Worm (Caenorhabditis elegans): ENCODE data around the gene kbp-2.

Gene kbp-2

ce11 chrIII:4903784-4904183, at the start of gene kbp-2:
kbp-2 (minus strand) TSS chrIII:4903884.
- TF ChIP-seq ces-1 (GFP tag; optimal IDR thresholded peaks at IDR 0.05) = no peak
- no peak for TF ChIP-seq dsc-1 (tag; optimal IDR thresholded peaks at IDR 0.05)
- no peak for TF ChIP-seq nhr-47 (tag; optimal IDR thresholded peaks at IDR 0.05)
- no peak for TF ChIP-seq grh-1 (GFP tag; IDR thresholded peaks at IDR 0.05)
- TF ChIP-seq aly-2 (tag; optimal IDR thresholded peaks at IDR 0.05) = no peak
- no peak for TF ChIP-seq nhr-12 (tag; optimal IDR thresholded peaks at IDR 0.05)

ce11 chrIII:4952970-4953369, 49.3 kb upstream of the kbp-2 start:
- no peak for TF ChIP-seq elt-2 (tag; optimal IDR thresholded peaks at IDR 0.05)
- no peak for TF ChIP-seq blmp-1 (tag; optimal IDR thresholded peaks at IDR 0.05)
- TF ChIP-seq efl-1 (optimal IDR thresholded peaks at IDR 0.05) = no peak
- TF ChIP-seq efl-1 (GFP tag; optimal IDR thresholded peaks at IDR 0.05 in 1 of 2) = no peak
- no peak for TF ChIP-seq unc-62 (GFP tag; optimal IDR thresholded peaks at IDR 0.05)
- TF ChIP-seq skn-1 (tag; optimal IDR thresholded peaks at IDR 0.05) = no peak
- TF ChIP-seq egl-27 (tag; optimal IDR thresholded peaks at IDR 0.05) = no peak
- no peak for TF ChIP-seq sup-37 (GFP tag; optimal IDR thresholded peaks at IDR 0.05)
- no peak for TF ChIP-seq ets-5 (GFP tag; IDR thresholded peaks at IDR 0.05)
- TF ChIP-seq ceh-8 (GFP tag; optimal IDR thresholded peaks at IDR 0.05) = no peak
- TF ChIP-seq aha-1 (tag; optimal IDR thresholded peaks at IDR 0.05) = no peak
- no peak for TF ChIP-seq unc-86 (tag; optimal IDR thresholded peaks at IDR 0.05)
- TF ChIP-seq lin-13 (GFP tag; optimal IDR thresholded peaks at IDR 0.05) = no peak
- no peak for TF ChIP-seq jun-1 (tag; optimal IDR thresholded peaks at IDR 0.05)
- TF ChIP-seq lin-14 (GFP tag; optimal IDR thresholded peaks at IDR 0.05) = no peak
- TF ChIP-seq unc-98 (GFP tag; IDR thresholded peaks at IDR 0.05) = no peak

ce11 chrIII:4951824-4952223, 48.1 kb upstream of the kbp-2 start, which contains the start of gene flh-2:
flh-2 (plus strand) TSS chrIII:4952124.
- no peak for TF ChIP-seq ama-1 (optimal IDR thresholded peaks at IDR 0.05)
- no peak for TF ChIP-seq hpl-2 (GFP tag; optimal IDR thresholded peaks at IDR 0.05)
- TF ChIP-seq nhr-76 (tag; optimal IDR thresholded peaks at IDR 0.05) = no peak
- TF ChIP-seq tlp-1 (tag; optimal IDR thresholded peaks at IDR 0.05) = no peak
- no peak for TF ChIP-seq xbp-1 (tag; optimal IDR thresholded peaks at IDR 0.05)
- no peak for TF ChIP-seq ces-1 (GFP tag; optimal IDR thresholded peaks at IDR 0.05)
- TF ChIP-seq unc-62 (GFP tag; optimal IDR thresholded peaks at IDR 0.05) = no peak
- TF ChIP-seq tbx-2 (tag; optimal IDR thresholded peaks at IDR 0.05) = no peak
- no peak for TF ChIP-seq aly-2 (tag; optimal IDR thresholded peaks at IDR 0.05)
- no peak for TF ChIP-seq mdl-1 (tag; optimal IDR thresholded peaks at IDR 0.05)
- TF ChIP-seq isw-1 (GFP tag; IDR thresholded peaks at IDR 0.05) = no peak
- TF ChIP-seq lin-14 (GFP tag; optimal IDR thresholded peaks at IDR 0.05) = no peak
- TF ChIP-seq egl-27 (tag; optimal IDR thresholded peaks at IDR 0.05) = no peak
- TF ChIP-seq lir-3 (tag; optimal IDR thresholded peaks at IDR 0.05; ENCODE audit: poor library complexity) = no peak
- TF ChIP-seq swsn-7 (tag; optimal IDR thresholded peaks at IDR 0.05) = no peak
- no peak for TF ChIP-seq ceh-63 (GFP tag; optimal IDR thresholded peaks at IDR 0.05)

ce11 chrIII:4951210-4951609, 47.5 kb upstream of the kbp-2 start:
- TF ChIP-seq ets-5 (GFP tag; IDR thresholded peaks at IDR 0.05) = no peak
- TF ChIP-seq aly-2 (tag; optimal IDR thresholded peaks at IDR 0.05) = no peak
- TF ChIP-seq efl-3 (GFP tag; optimal IDR thresholded peaks at IDR 0.05) = no peak
- TF ChIP-seq C34B4.2 (tag; optimal IDR thresholded peaks at IDR 0.05) = no peak
- TF ChIP-seq unc-130 (tag; optimal IDR thresholded peaks at IDR 0.05) = no peak
- TF ChIP-seq rnt-1 (tag; optimal IDR thresholded peaks at IDR 0.05) = no peak

ce11 chrIII:4950345-4950744, 46.7 kb upstream of the kbp-2 start:
- no peak for TF ChIP-seq elt-3 (tag; optimal IDR thresholded peaks at IDR 0.05)
- TF ChIP-seq nhr-237 (tag; optimal IDR thresholded peaks at IDR 0.05) = no peak
- TF ChIP-seq zip-4 (GFP tag; optimal IDR thresholded peaks at IDR 0.05) = no peak
- TF ChIP-seq swsn-7 (tag; optimal IDR thresholded peaks at IDR 0.05) = peak; percentile 44
- peak; percentile 32 for TF ChIP-seq tbx-2 (tag; optimal IDR thresholded peaks at IDR 0.05)
- no peak for TF ChIP-seq jun-1 (tag; optimal IDR thresholded peaks at IDR 0.05)
- TF ChIP-seq pag-3 (tag; optimal IDR thresholded peaks at IDR 0.05; ENCODE audit: borderline replicate concordance, insufficient read depth) = no peak
- TF ChIP-seq skn-1 (tag; optimal IDR thresholded peaks at IDR 0.05) = no peak
- TF ChIP-seq nhr-47 (tag; optimal IDR thresholded peaks at IDR 0.05) = peak; percentile 47
- no peak for TF ChIP-seq unc-130 (tag; optimal IDR thresholded peaks at IDR 0.05)
- TF ChIP-seq efl-1 (optimal IDR thresholded peaks at IDR 0.05) = peak; percentile 40 to 48
- peak in 1 of 2 experiments; percentile 31 for TF ChIP-seq efl-1 (GFP tag; optimal IDR thresholded peaks at IDR 0.05 in 1 of 2)
- no peak for TF ChIP-seq hpl-2 (GFP tag; optimal IDR thresholded peaks at IDR 0.05)
- TF ChIP-seq unc-86 (tag; optimal IDR thresholded peaks at IDR 0.05) = peak; percentile 49
- no peak for TF ChIP-seq fkh-4 (tag; optimal IDR thresholded peaks at IDR 0.05; ENCODE audit: borderline replicate concordance)
- TF ChIP-seq aha-1 (tag; optimal IDR thresholded peaks at IDR 0.05) = no peak
- TF ChIP-seq egl-27 (tag; optimal IDR thresholded peaks at IDR 0.05) = no peak
- peak; percentile 41 for TF ChIP-seq rnt-1 (tag; optimal IDR thresholded peaks at IDR 0.05)
- TF ChIP-seq pqm-1 (tag; optimal IDR thresholded peaks at IDR 0.05) = no peak
- TF ChIP-seq lin-13 (GFP tag; optimal IDR thresholded peaks at IDR 0.05) = no peak
- no peak for TF ChIP-seq hlh-4 (tag; optimal IDR thresholded peaks at IDR 0.05)
- no peak for TF ChIP-seq aly-2 (tag; optimal IDR thresholded peaks at IDR 0.05)

Measured in whole organism, L1 larva.